Worm (Caenorhabditis elegans) whole organism, mixed stage, embryonic: Measurements from ENCODE around the gene nhr-140.

Experiments
- lin-32 ChIP-seq: fragments of 200-800 bp; sonication (Bioruptor generic); optimal IDR thresholded peaks from 2 replicates; lab custom pipeline; 2018; ENCODE audit warnings: mild to moderate bottlenecking, missing genetic modification characterization, missing compliant biosample characterization
- nhr-2 ChIP-seq: fragments of 150-350 bp; optimal IDR thresholded peaks from 2 replicates; lab custom pipeline; 2014; ENCODE audit warnings: missing biosample characterization, missing genetic modification characterization
- nhr-76 ChIP-seq: sonication (generic microtip); optimal IDR thresholded peaks from 2 replicates; lab custom pipeline; 2017; ENCODE audit warnings: missing biosample characterization, missing genetic modification characterization
- unc-62 ChIP-seq: fragments of 150-350 bp; optimal IDR thresholded peaks from 2 replicates; lab custom pipeline; 2014; ENCODE audit warnings: missing biosample characterization, missing genetic modification reagents, missing genetic modification characterization

DNA sequence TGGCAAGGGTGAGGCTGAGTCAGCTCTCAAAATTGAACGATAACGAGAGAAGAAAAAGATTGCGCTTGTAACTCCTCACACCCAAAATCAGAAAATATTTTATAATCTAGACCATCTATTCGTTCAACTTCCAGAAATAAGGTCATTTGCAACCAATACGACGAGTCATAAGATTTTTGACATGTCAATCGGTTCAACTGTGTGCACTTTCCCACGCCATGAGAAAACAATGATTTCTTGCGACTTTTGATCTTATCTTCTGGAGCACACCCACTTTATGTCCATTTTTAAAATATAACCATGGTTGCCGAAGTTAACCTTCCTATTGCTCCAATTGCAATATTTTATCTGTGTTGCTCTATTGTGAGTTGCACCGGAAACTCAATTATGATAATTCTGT is 27.6 kb upstream of the nhr-140 start, which contains the start of gene srsx-32:
- TF ChIP-seq nhr-2 (no peak), unc-62 (GFP tag; lab: Kevin White, UChicago) (no peak), nhr-76 (no peak), lin-32 (GFP tag; lab: Kevin White, UChicago) (no peak)
